Fruit fly (Drosophila melanogaster): ENCODE measurements around the gene CG14442.

DNA sequence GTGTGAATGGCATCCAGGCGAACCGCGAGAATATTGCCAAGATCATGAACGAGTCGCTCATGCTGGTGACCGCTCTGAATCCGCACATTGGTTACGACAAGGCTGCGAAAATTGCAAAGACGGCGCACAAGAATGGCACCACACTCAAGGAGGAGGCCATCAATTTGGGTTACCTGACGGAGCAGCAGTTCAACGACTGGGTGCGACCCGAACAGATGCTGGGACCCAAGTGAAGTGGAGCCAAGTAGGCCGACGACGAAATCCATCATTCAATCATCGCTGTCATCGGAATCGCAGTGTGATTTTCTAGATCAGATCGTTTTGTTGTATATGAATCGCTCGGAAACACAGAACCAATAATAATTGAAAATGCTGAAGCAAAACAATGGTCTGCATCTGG lies 13.3 kb downstream of the CG14442 start, which contains the start of gene Fum2:
- TF ChIP-seq cic (GFP tag; optimal IDR thresholded peaks at IDR 0.05) = no peak
- no peak for TF ChIP-seq toe (GFP tag; optimal IDR thresholded peaks at IDR 0.05)
- no peak for TF ChIP-seq ovo (GFP tag; optimal IDR thresholded peaks at IDR 0.05)
- no peak for TF ChIP-seq Hr96 (GFP tag; optimal IDR thresholded peaks at IDR 0.05)
- TF ChIP-seq cnc (optimal IDR thresholded peaks at IDR 0.05) = no peak
- TF ChIP-seq CG14711 (tag; optimal IDR thresholded peaks at IDR 0.05) = no peak
- no peak for TF ChIP-seq CG7045 (GFP tag; optimal IDR thresholded peaks at IDR 0.05)
- no peak for TF ChIP-seq CG1620 (GFP tag; optimal IDR thresholded peaks at IDR 0.05)
- TF ChIP-seq CG11617 (GFP tag; optimal IDR thresholded peaks at IDR 0.05) = no peak
- TF ChIP-seq CG12768 (GFP tag; optimal IDR thresholded peaks at IDR 0.05) = no peak
- TF ChIP-seq tj (GFP tag; optimal IDR thresholded peaks at IDR 0.05) = no peak
- TF ChIP-seq CG5204 (GFP tag; optimal IDR thresholded peaks at IDR 0.05) = no peak

Data from whole organism, adult.